Worm (Caenorhabditis elegans) whole organism, L3 larva: ENCODE results near the gene F35A5.8.
A peak's percentile ranks its signal among the peaks of the same experiment; 100 is the strongest.

ENCODE experiments used
- ZK546.5 ChIP-seq: sonication (generic microtip); optimal IDR thresholded peaks from 2 replicates; lab custom pipeline; 2017; ENCODE audit warnings: missing biosample characterization, missing genetic modification characterization
- ama-1 ChIP-seq: fragments of 150-350 bp; optimal IDR thresholded peaks from 2 replicates; lab custom pipeline; 2018
- ceh-82 ChIP-seq: fragments of 150-350 bp; optimal IDR thresholded peaks from 2 replicates; lab custom pipeline; 2014; ENCODE audit warnings: missing biosample characterization, missing genetic modification characterization
- elt-2 ChIP-seq: sonication (generic microtip); optimal IDR thresholded peaks from 2 replicates; lab custom pipeline; 2016; ENCODE audit warnings: missing genetic modification reagents, mild to moderate bottlenecking, missing genetic modification characterization, missing compliant biosample characterization
- elt-3 ChIP-seq, 3 experiments: fragments of 150-350 bp in 1 of 3; sonication (generic microtip) in 2 of 3; optimal IDR thresholded peaks; 2 replicates in 2 of 3; 4 replicates in 1 of 3; lab custom pipeline; 2014 to 2017; ENCODE audit warnings: missing biosample characterization in 3 of 3, missing genetic modification characterization in 3 of 3
- fos-1 ChIP-seq: fragments of 150-350 bp; optimal IDR thresholded peaks from 2 replicates; lab custom pipeline; 2014; ENCODE audit warnings: missing biosample characterization, missing genetic modification characterization
- jun-1 ChIP-seq: fragments of 150-350 bp; optimal IDR thresholded peaks from 2 replicates; lab custom pipeline; 2014; ENCODE audit warnings: missing biosample characterization, missing genetic modification reagents, missing genetic modification characterization
- lin-39 ChIP-seq: fragments of 150-350 bp; optimal IDR thresholded peaks from 2 replicates; lab custom pipeline; 2018; ENCODE audit warnings: missing biosample characterization, missing genetic modification reagents, missing genetic modification characterization
- mml-1 ChIP-seq: fragments of 150-350 bp; sonication (generic microtip); optimal IDR thresholded peaks from 3 replicates; lab custom pipeline; 2014; ENCODE audit warnings: missing biosample characterization, missing genetic modification characterization
- nhr-11 ChIP-seq: fragments of 150-350 bp; optimal IDR thresholded peaks from 2 replicates; lab custom pipeline; 2014; ENCODE audit warnings: missing biosample characterization, missing genetic modification characterization
- pqm-1 ChIP-seq: fragments of 150-350 bp; optimal IDR thresholded peaks from 2 replicates; lab custom pipeline; 2017; ENCODE audit warnings: missing biosample characterization, missing genetic modification characterization, inconsistent platforms
- sea-2 ChIP-seq: fragments of 150-350 bp; sonication (generic microtip); optimal IDR thresholded peaks from 4 replicates; lab custom pipeline; 2014; ENCODE audit warnings: missing biosample characterization, missing genetic modification reagents, missing genetic modification characterization
- ztf-11 ChIP-seq: fragments of 150-350 bp; optimal IDR thresholded peaks from 2 replicates; lab custom pipeline; 2014; ENCODE audit warnings: missing biosample characterization, missing genetic modification characterization

- TF ChIP-seq sea-2 (GFP tag; lab: Kevin White, UChicago) (no peak), nhr-11 (no peak), jun-1 (peak; percentile 12), lin-39 (tag; lab: Kevin White, UChicago) (peak; percentile 58), fos-1 (tag; lab: Kevin White, UChicago) (no peak), ztf-11 (no peak), elt-2 (tag; lab: Kevin White, UChicago) (no peak), elt-3 (tag; optimal IDR thresholded peaks at IDR 0.05; lab: Kevin White, UChicago) (no peak), mml-1 (tag; lab: Kevin White, UChicago) (no peak), ama-1 (lab: Kevin White, UChicago) (peak; percentile 57), ceh-82 (no peak), pqm-1 (tag; lab: Kevin White, UChicago) (no peak), ZK546.5 (tag; lab: Kevin White, UChicago) (no peak)
Measured at ce11 chrX:3787431-3788076, 15.7 kb downstream of the F35A5.8 start, which contains the start of gene pmpl-1.
